Fruit fly (Drosophila melanogaster) whole organism, embryonic: ENCODE measurements around the gene Pvr.

ENCODE experiments used
- CG10147 ChIP-seq: fragments of 200-800 bp; sonication (Bioruptor generic); optimal IDR thresholded peaks from 2 replicates; lab custom pipeline; 2019; ENCODE audit warnings: missing biosample characterization, mild to moderate bottlenecking, missing genetic modification characterization, moderate library complexity
- CG11093 ChIP-seq: fragments of 200-800 bp; sonication (Bioruptor generic); IDR thresholded peaks from 3 replicates; pipeline ENCODE4 v1.3.6; 2022; ENCODE audit warnings: missing biosample characterization, missing genetic modification characterization
- CG11398 ChIP-seq: fragments of 200-800 bp; sonication (Bioruptor generic); optimal IDR thresholded peaks from 2 replicates; lab custom pipeline; 2016; ENCODE audit warnings: missing biosample characterization, missing genetic modification characterization
- CG11696 ChIP-seq: fragments of 200-800 bp; sonication (Bioruptor generic); IDR thresholded peaks from 2 replicates; pipeline ENCODE4 v1.3.6; 2022; ENCODE audit warnings: missing biosample characterization, missing genetic modification characterization
- CG12219 ChIP-seq: fragments of 200-800 bp; sonication (Bioruptor generic); optimal IDR thresholded peaks from 3 replicates; lab custom pipeline; 2018; ENCODE audit warnings: missing biosample characterization, mild to moderate bottlenecking, missing genetic modification characterization
- CG1233 ChIP-seq: fragments of 200-800 bp; sonication (Bioruptor generic); optimal IDR thresholded peaks from 4 replicates; lab custom pipeline; 2018; ENCODE audit warnings: missing biosample characterization, mild to moderate bottlenecking, missing genetic modification characterization
- CG12744 ChIP-seq: fragments of 200-800 bp; sonication (Bioruptor generic); optimal IDR thresholded peaks from 2 replicates; lab custom pipeline; 2016; ENCODE audit warnings: missing biosample characterization, missing genetic modification characterization
- CG12942 ChIP-seq: fragments of 200-800 bp; sonication (Bioruptor generic); optimal IDR thresholded peaks from 3 replicates; lab custom pipeline; 2016; ENCODE audit warnings: missing biosample characterization, missing genetic modification characterization
- CG14014 ChIP-seq: fragments of 200-800 bp; sonication (Bioruptor generic); IDR thresholded peaks from 2 replicates; pipeline ENCODE4 v1.3.6; 2022; ENCODE audit warnings: missing biosample characterization, missing genetic modification characterization
- CG15011 ChIP-seq: fragments of 200-800 bp; sonication (Bioruptor generic); optimal IDR thresholded peaks from 3 replicates; lab custom pipeline; 2018; ENCODE audit warnings: missing biosample characterization, mild to moderate bottlenecking, missing genetic modification characterization
- CG17328 ChIP-seq: fragments of 200-800 bp; sonication (Bioruptor generic); IDR thresholded peaks from 2 replicates; pipeline ENCODE4 v1.3.6; 2022; ENCODE audit warnings: missing biosample characterization, missing genetic modification characterization
- CG17829 ChIP-seq: fragments of 200-800 bp; optimal IDR thresholded peaks from 2 replicates; lab custom pipeline; 2019; ENCODE audit warnings: missing biosample characterization, mild to moderate bottlenecking, missing genetic modification characterization, moderate library complexity
- CG30020 ChIP-seq: fragments of 200-800 bp; optimal IDR thresholded peaks from 2 replicates; lab custom pipeline; 2019; ENCODE audit warnings: missing biosample characterization, mild to moderate bottlenecking, missing genetic modification characterization, moderate library complexity
- CG33557 ChIP-seq: fragments of 200-800 bp; sonication (Bioruptor generic); optimal IDR thresholded peaks from 2 replicates; lab custom pipeline; 2019; ENCODE audit warnings: missing biosample characterization, mild to moderate bottlenecking, missing genetic modification characterization, moderate library complexity
- CG4730 ChIP-seq: fragments of 200-800 bp; sonication (Bioruptor generic); IDR thresholded peaks from 2 replicates; pipeline ENCODE4 v1.3.6; 2022; ENCODE audit warnings: missing biosample characterization, missing genetic modification characterization
- CG7271 ChIP-seq: fragments of 200-800 bp; sonication (Bioruptor generic); optimal IDR thresholded peaks from 2 replicates; lab custom pipeline; 2018; ENCODE audit warnings: missing biosample characterization, mild to moderate bottlenecking, missing genetic modification characterization, moderate library complexity
- CG8281 ChIP-seq: fragments of 200-800 bp; sonication (Bioruptor generic); optimal IDR thresholded peaks from 2 replicates; lab custom pipeline; 2018; ENCODE audit warnings: missing biosample characterization, mild to moderate bottlenecking, missing genetic modification characterization, moderate library complexity
- CG8478 ChIP-seq: fragments of >200 bp; optimal IDR thresholded peaks from 2 replicates; lab custom pipeline; 2018
- CG9797 ChIP-seq: fragments of 200-800 bp; sonication (Bioruptor generic); optimal IDR thresholded peaks from 3 replicates; lab custom pipeline; 2018; ENCODE audit warnings: missing biosample characterization, mild to moderate bottlenecking, missing genetic modification characterization
- Chrac-16 ChIP-seq: fragments of 200-800 bp; sonication (Bioruptor generic); optimal IDR thresholded peaks from 3 replicates; lab custom pipeline; 2016; ENCODE audit warnings: missing biosample characterization, missing genetic modification characterization
- Dek ChIP-seq: fragments of 200-800 bp; sonication (Bioruptor generic); optimal IDR thresholded peaks from 3 replicates; lab custom pipeline; 2019; ENCODE audit warnings: missing biosample characterization, mild to moderate bottlenecking, missing genetic modification characterization, moderate library complexity
- Dip2 ChIP-seq: fragments of 200-800 bp; sonication (Bioruptor generic); IDR thresholded peaks from 2 replicates; pipeline ENCODE4 v1.3.6; 2022; ENCODE audit warnings: missing biosample characterization, missing genetic modification characterization
- Ets65A ChIP-seq: fragments of 200-800 bp; sonication (Bioruptor generic); peaks from one replicate; lab custom pipeline; 2016; ENCODE audit warnings: missing biosample characterization, missing genetic modification characterization
- Gsc ChIP-seq: fragments of 200-800 bp; sonication (Bioruptor generic); IDR thresholded peaks from 2 replicates; pipeline ENCODE4 v1.3.6; 2022; ENCODE audit warnings: missing biosample characterization, missing genetic modification characterization
- H2.0 ChIP-seq: fragments of 200-800 bp; sonication (Bioruptor generic); IDR thresholded peaks from 2 replicates; pipeline ENCODE4 v1.3.6; 2022; ENCODE audit warnings: missing biosample characterization, missing genetic modification characterization
- Hey ChIP-seq: fragments of 200-800 bp; sonication (Bioruptor generic); optimal IDR thresholded peaks from 3 replicates; lab custom pipeline; 2018; ENCODE audit warnings: missing biosample characterization, mild to moderate bottlenecking, missing genetic modification characterization
- Hr39 ChIP-seq: fragments of >200 bp; optimal IDR thresholded peaks from 2 replicates; lab custom pipeline; 2017
- Lpt ChIP-seq: fragments of >200 bp; optimal IDR thresholded peaks from 2 replicates; lab custom pipeline; 2018; ENCODE audit warnings: missing biosample characterization, missing genetic modification characterization
- MESR4 ChIP-seq: fragments of 200-800 bp; sonication (Bioruptor generic); optimal IDR thresholded peaks from 2 replicates; lab custom pipeline; 2018; ENCODE audit warnings: missing biosample characterization, mild to moderate bottlenecking, missing genetic modification characterization, moderate library complexity
- Rfx ChIP-seq: fragments of 200-800 bp; sonication (Bioruptor generic); IDR thresholded peaks from 2 replicates; pipeline ENCODE4 v1.3.6; 2022; ENCODE audit warnings: missing biosample characterization, missing genetic modification characterization
- abd-A ChIP-seq: fragments of 200-800 bp; sonication (Bioruptor generic); optimal IDR thresholded peaks from 3 replicates; lab custom pipeline; 2019; ENCODE audit warnings: missing biosample characterization, mild to moderate bottlenecking, missing genetic modification characterization, moderate library complexity
- ase ChIP-seq: fragments of 200-800 bp; sonication (Bioruptor generic); IDR thresholded peaks from 3 replicates; pipeline ENCODE4 v1.3.6; 2022; ENCODE audit warnings: missing biosample characterization, missing genetic modification characterization
- bsh ChIP-seq, 2 experiments: fragments of 200-800 bp; sonication (Bioruptor generic); optimal IDR thresholded peaks; 2 replicates each; lab custom pipeline; 2017 to 2018; ENCODE audit warnings: mild to moderate bottlenecking in 2 of 2, missing biosample characterization in 2 of 2, missing genetic modification characterization in 2 of 2, moderate library complexity in 1 of 2
- cad ChIP-seq: fragments of >200 bp; optimal IDR thresholded peaks from 2 replicates; lab custom pipeline; 2017; ENCODE audit warnings: missing biosample characterization, missing genetic modification characterization
- cato ChIP-seq: fragments of 200-800 bp; sonication (Bioruptor generic); optimal IDR thresholded peaks from 2 replicates; lab custom pipeline; 2016; ENCODE audit warnings: missing biosample characterization, missing genetic modification characterization, borderline replicate concordance
- chif ChIP-seq, 2 experiments: fragments of 200-800 bp; sonication (Bioruptor generic); optimal IDR thresholded peaks; 3 replicates each; lab custom pipeline; 2016; ENCODE audit warnings: missing biosample characterization in 2 of 2, missing genetic modification characterization in 2 of 2
- chn ChIP-seq: fragments of 200-800 bp; sonication (Bioruptor generic); optimal IDR thresholded peaks from 2 replicates; lab custom pipeline; 2016; ENCODE audit warnings: missing biosample characterization, missing genetic modification characterization
- ci ChIP-seq: fragments of 200-800 bp; sonication (Bioruptor generic); IDR thresholded peaks from 3 replicates; pipeline ENCODE4 v1.3.6; 2022; ENCODE audit warnings: missing biosample characterization, missing genetic modification characterization
- dpn ChIP-seq, 2 experiments: fragments of 200-800 bp; sonication (Bioruptor generic); optimal IDR thresholded peaks; 3 replicates each; lab custom pipeline; 2016; ENCODE audit warnings: missing biosample characterization in 2 of 2, missing genetic modification characterization in 2 of 2
- ems ChIP-seq: fragments of 200-800 bp; sonication (Bioruptor generic); optimal IDR thresholded peaks from 3 replicates; lab custom pipeline; 2016; ENCODE audit warnings: missing biosample characterization, missing genetic modification characterization
- fu2 ChIP-seq: fragments of 200-800 bp; sonication (Bioruptor generic); optimal IDR thresholded peaks from 2 replicates; lab custom pipeline; 2016; ENCODE audit warnings: missing biosample characterization, missing genetic modification characterization
- gce ChIP-seq: fragments of 200-800 bp; sonication (Bioruptor generic); IDR thresholded peaks from 3 replicates; pipeline ENCODE4 v1.3.6; 2022; ENCODE audit warnings: missing biosample characterization, missing genetic modification characterization
- oc ChIP-seq: fragments of 200-800 bp; sonication (Bioruptor generic); optimal IDR thresholded peaks from 2 replicates; lab custom pipeline; 2018; ENCODE audit warnings: missing biosample characterization, mild to moderate bottlenecking, missing genetic modification characterization, moderate library complexity
- pan ChIP-seq, 4 experiments: fragments of >200 bp in 3 of 4; fragments of 200-800 bp in 1 of 4; sonication (Bioruptor generic) in 1 of 4; optimal IDR thresholded peaks in 3 of 4; IDR thresholded peaks in 1 of 4; 2 replicates each; pipeline versions ENCODE4 v1.3.6 to Lab custom; 2017 to 2022; ENCODE audit warnings: missing biosample characterization in 2 of 4, missing genetic modification characterization in 2 of 4, mixed read lengths in 1 of 4
- pfk ChIP-seq: fragments of 200-800 bp; sonication (Bioruptor generic); optimal IDR thresholded peaks from 2 replicates; lab custom pipeline; 2018; ENCODE audit warnings: missing biosample characterization, mild to moderate bottlenecking, missing genetic modification characterization, moderate library complexity
- pho ChIP-seq: fragments of 200-800 bp; sonication (Bioruptor generic); optimal IDR thresholded peaks from 2 replicates; lab custom pipeline; 2016; ENCODE audit warnings: missing biosample characterization, missing genetic modification characterization
- pros ChIP-seq: fragments of 200-800 bp; sonication (Bioruptor generic); optimal IDR thresholded peaks from 3 replicates; lab custom pipeline; 2019; ENCODE audit warnings: missing biosample characterization, mild to moderate bottlenecking, missing genetic modification characterization, moderate library complexity
- pum ChIP-seq: fragments of 200-800 bp; sonication (Bioruptor generic); optimal IDR thresholded peaks from 2 replicates; lab custom pipeline; 2016; ENCODE audit warnings: missing biosample characterization, missing genetic modification characterization
- scrt ChIP-seq: fragments of 200-800 bp; sonication (Bioruptor generic); optimal IDR thresholded peaks from 2 replicates; lab custom pipeline; 2018; ENCODE audit warnings: missing biosample characterization, mild to moderate bottlenecking, missing genetic modification characterization, moderate library complexity
- tgo ChIP-seq: fragments of 200-800 bp; sonication (Bioruptor generic); IDR thresholded peaks from 3 replicates; pipeline ENCODE4 v1.3.6; 2022; ENCODE audit warnings: missing biosample characterization, missing genetic modification characterization
- zen2 ChIP-seq: fragments of 200-800 bp; sonication (Bioruptor generic); IDR thresholded peaks from 3 replicates; pipeline ENCODE4 v1.3.6; 2022; ENCODE audit warnings: missing biosample characterization, missing genetic modification characterization; ENCODE audit not compliant: partially characterized antibody

Pvr gene

dm6 chr2L:8204996-8205567 is 34.6 kb downstream of the Pvr start, which contains the start of gene SLC5A11 (continued):
- TF ChIP-seq pfk (GFP tag; lab: Kevin White, UChicago), result no peak
- TF ChIP-seq tgo (GFP tag; lab: Robert Waterston, UW), result peak; percentile 98
- TF ChIP-seq MESR4 (GFP tag; lab: Kevin White, UChicago), result peak; percentile 28
- TF ChIP-seq CG17328 (GFP tag; lab: Robert Waterston, UW), result peak; percentile 95
- peak; percentile 97 for TF ChIP-seq CG17829
- TF ChIP-seq Hey (tag; lab: Kevin White, UChicago), result peak; percentile 75
- peak; percentile 100 for TF ChIP-seq CG10147 (GFP tag; lab: Kevin White, UChicago)
- no peak for TF ChIP-seq cad (GFP tag; lab: Kevin White, UChicago)
- TF ChIP-seq abd-A (tag; lab: Kevin White, UChicago), result peak; percentile 92
- peak; percentile 19 for TF ChIP-seq CG9797
- TF ChIP-seq Dip2 (GFP tag; lab: Robert Waterston, UW), result peak; percentile 61; the same call in 1 of the 2 replicates
- TF ChIP-seq fu2, result peak; percentile 68
- peak; percentile 97 for TF ChIP-seq pum
- peak; percentile 87 for TF ChIP-seq Chrac-16
- peak; percentile 84 for TF ChIP-seq CG30020 (tag; lab: Kevin White, UChicago)
- no peak for TF ChIP-seq Lpt (GFP tag; lab: Kevin White, UChicago)
- no peak for TF ChIP-seq pan (optimal IDR thresholded peaks at IDR 0.05; lab: Kevin White, UChicago)
- peak in 1 of 2 experiments; percentile 98 for TF ChIP-seq pan (GFP tag; optimal IDR thresholded peaks at IDR 0.05 in 1 of 2, IDR thresholded peaks at IDR 0.05 in 1 of 2)
- TF ChIP-seq cato (GFP tag; lab: Kevin White, UChicago), result peak; percentile 87
- no peak for TF ChIP-seq Gsc (GFP tag; lab: Robert Waterston, UW)
- peak; percentile 92 for TF ChIP-seq CG1233
- TF ChIP-seq ems (GFP tag; lab: Kevin White, UChicago), result peak; percentile 99
- peak; percentile 100 for TF ChIP-seq H2.0
- peak; percentile 95 for TF ChIP-seq CG15011
- TF ChIP-seq bsh (GFP tag; optimal IDR thresholded peaks at IDR 0.05; lab: Kevin White, UChicago), result peak; percentile 95 to 100
- TF ChIP-seq CG7271, result peak; percentile 66
- TF ChIP-seq CG12942 (GFP tag; lab: Kevin White, UChicago), result peak; percentile 97
- TF ChIP-seq CG11093, result peak; percentile 93
- TF ChIP-seq chif (GFP tag; optimal IDR thresholded peaks at IDR 0.05; lab: Kevin White, UChicago), result peak; percentile 60 to 66
- TF ChIP-seq gce (GFP tag; lab: Robert Waterston, UW), result peak; percentile 93
- TF ChIP-seq CG11696, result peak; percentile 92
- TF ChIP-seq CG4730, result peak; percentile 96
- peak; percentile 93 for TF ChIP-seq CG12219 (GFP tag; lab: Kevin White, UChicago)
- peak; percentile 58 for TF ChIP-seq CG33557 (GFP tag; lab: Kevin White, UChicago)
- peak; percentile 2 for TF ChIP-seq CG11398 (GFP tag; lab: Kevin White, UChicago)
- TF ChIP-seq chn (GFP tag; lab: Kevin White, UChicago), result peak; percentile 79
- TF ChIP-seq Dek (tag; lab: Kevin White, UChicago), result peak; percentile 96
- peak; percentile 47 for TF ChIP-seq CG12744 (GFP tag; lab: Kevin White, UChicago)
- peak; percentile 83 for TF ChIP-seq pros (GFP tag; lab: Kevin White, UChicago)
- no peak for TF ChIP-seq zen2
- peak; percentile 52 for TF ChIP-seq pho (GFP tag; lab: Kevin White, UChicago)
- peak; percentile 100 for TF ChIP-seq Ets65A (GFP tag; lab: Kevin White, UChicago)
- peak; percentile 99 for TF ChIP-seq dpn (GFP tag; optimal IDR thresholded peaks at IDR 0.05; lab: Kevin White, UChicago)
- peak; percentile 83 for TF ChIP-seq oc (tag; lab: Kevin White, UChicago)
- peak; percentile 96 for TF ChIP-seq scrt (GFP tag; lab: Kevin White, UChicago)
- TF ChIP-seq CG14014, result peak; percentile 99
- peak; percentile 95 for TF ChIP-seq ase (GFP tag; lab: Robert Waterston, UW)
- peak; percentile 85 for TF ChIP-seq CG8281 (tag; lab: Kevin White, UChicago)
- no peak for TF ChIP-seq CG8478 (lab: Kevin White, UChicago)
- TF ChIP-seq Rfx (GFP tag; lab: Robert Waterston, UW), result peak; percentile 97
- peak; percentile 95 for TF ChIP-seq ci (GFP tag; lab: Robert Waterston, UW)
- TF ChIP-seq Hr39 (lab: Kevin White, UChicago), result no peak
